Fruit fly (Drosophila melanogaster) whole organism, embryonic: ENCODE data around the gene CG10214.
A peak's percentile ranks its signal among the peaks of the same experiment; 100 is the strongest.

Source experiments
- Adf1 ChIP-seq: fragments of 200-800 bp; sonication (Bioruptor generic); IDR thresholded peaks from 2 replicates; pipeline ENCODE4 v1.3.6; 2022; ENCODE audit warnings: missing biosample characterization, missing genetic modification characterization
- Atf3 ChIP-seq: fragments of 200-800 bp; sonication (Bioruptor generic); optimal IDR thresholded peaks from 3 replicates; lab custom pipeline; 2016; ENCODE audit warnings: missing biosample characterization, missing genetic modification characterization
- Bgb ChIP-seq: fragments of 200-800 bp; sonication (Bioruptor generic); IDR thresholded peaks from 2 replicates; pipeline ENCODE4 v1.3.6; 2022; ENCODE audit warnings: missing biosample characterization, missing genetic modification characterization; ENCODE audit not compliant: partially characterized antibody
- Blimp-1 ChIP-seq: fragments of 200-800 bp; sonication (Bioruptor generic); optimal IDR thresholded peaks from 3 replicates; lab custom pipeline; 2018; ENCODE audit warnings: missing biosample characterization, missing genetic modification characterization, mild to moderate bottlenecking, moderate library complexity, missing genetic modification reagents
- CG10431 ChIP-seq: fragments of 200-800 bp; sonication (Bioruptor generic); optimal IDR thresholded peaks from 3 replicates; lab custom pipeline; 2018; ENCODE audit warnings: missing biosample characterization, mild to moderate bottlenecking, missing genetic modification characterization
- CG11560 ChIP-seq: fragments of 200-800 bp; sonication (Bioruptor generic); IDR thresholded peaks from 3 replicates; pipeline ENCODE4 v1.3.6; 2022; ENCODE audit warnings: missing biosample characterization, missing genetic modification characterization
- CG12236 ChIP-seq: fragments of 200-800 bp; sonication (Bioruptor generic); optimal IDR thresholded peaks from 2 replicates; lab custom pipeline; 2016; ENCODE audit warnings: missing biosample characterization, missing genetic modification characterization
- CG12659 ChIP-seq: fragments of 200-800 bp; sonication (Bioruptor generic); optimal IDR thresholded peaks from 3 replicates; lab custom pipeline; 2017; ENCODE audit warnings: mild to moderate bottlenecking, missing biosample characterization, missing genetic modification reagents, missing genetic modification characterization
- CG14710 ChIP-seq: fragments of 200-800 bp; sonication (Bioruptor generic); optimal IDR thresholded peaks from 3 replicates; lab custom pipeline; 2019; ENCODE audit warnings: missing biosample characterization, mild to moderate bottlenecking, missing genetic modification characterization, moderate library complexity
- CG1602 ChIP-seq: fragments of 200-800 bp; sonication (Bioruptor generic); optimal IDR thresholded peaks from 3 replicates; lab custom pipeline; 2016; ENCODE audit warnings: missing biosample characterization, missing genetic modification characterization
- CG17912 ChIP-seq: fragments of 200-800 bp; sonication (Bioruptor generic); optimal IDR thresholded peaks from 2 replicates; lab custom pipeline; 2018; ENCODE audit warnings: missing biosample characterization, mild to moderate bottlenecking, missing genetic modification characterization
- CG1792 ChIP-seq: fragments of 200-800 bp; sonication (Bioruptor generic); optimal IDR thresholded peaks from 2 replicates; lab custom pipeline; 2016; ENCODE audit warnings: missing biosample characterization, missing genetic modification characterization
- CG30020 ChIP-seq: fragments of 200-800 bp; optimal IDR thresholded peaks from 2 replicates; lab custom pipeline; 2019; ENCODE audit warnings: missing biosample characterization, mild to moderate bottlenecking, missing genetic modification characterization, moderate library complexity
- CG3838 ChIP-seq: fragments of 200-800 bp; sonication (Bioruptor generic); optimal IDR thresholded peaks from 3 replicates; lab custom pipeline; 2016; ENCODE audit warnings: missing biosample characterization, missing genetic modification characterization
- CG42726 ChIP-seq: fragments of 200-800 bp; sonication (Bioruptor generic); IDR thresholded peaks from 2 replicates; pipeline ENCODE4 v1.3.6; 2022; ENCODE audit warnings: missing biosample characterization, missing genetic modification characterization; ENCODE audit not compliant: partially characterized antibody
- CG6272 ChIP-seq: fragments of 200-800 bp; sonication (Bioruptor generic); IDR thresholded peaks from 2 replicates; pipeline ENCODE4 v1.3.6; 2022; ENCODE audit warnings: missing biosample characterization, missing genetic modification characterization
- CG6813 ChIP-seq: fragments of 200-800 bp; sonication (Bioruptor generic); optimal IDR thresholded peaks from 2 replicates; lab custom pipeline; 2017; ENCODE audit warnings: missing biosample characterization, missing genetic modification characterization, mild to moderate bottlenecking, moderate library complexity, missing genetic modification reagents
- CG7839 ChIP-seq: fragments of 200-800 bp; sonication (Bioruptor generic); optimal IDR thresholded peaks from 3 replicates; lab custom pipeline; 2018; ENCODE audit warnings: missing biosample characterization, mild to moderate bottlenecking, missing genetic modification characterization, moderate library complexity
- CG8359 ChIP-seq: fragments of 200-800 bp; sonication (Bioruptor generic); optimal IDR thresholded peaks from 2 replicates; lab custom pipeline; 2017; ENCODE audit warnings: missing biosample characterization, mild to moderate bottlenecking, missing genetic modification characterization, borderline replicate concordance
- CG8924 ChIP-seq: fragments of 200-800 bp; optimal IDR thresholded peaks from 3 replicates; lab custom pipeline; 2019; ENCODE audit warnings: missing biosample characterization, mild to moderate bottlenecking, missing genetic modification characterization, moderate library complexity
- CG9932 ChIP-seq: fragments of 200-800 bp; sonication (Bioruptor generic); IDR thresholded peaks from 2 replicates; pipeline ENCODE4 v1.3.6; 2022; ENCODE audit warnings: missing biosample characterization, missing genetic modification characterization
- Camta ChIP-seq: fragments of 200-800 bp; sonication (Bioruptor generic); optimal IDR thresholded peaks from 2 replicates; lab custom pipeline; 2016; ENCODE audit warnings: missing biosample characterization, missing genetic modification characterization
- D19B ChIP-seq: fragments of 200-800 bp; sonication (Bioruptor generic); optimal IDR thresholded peaks from 2 replicates; lab custom pipeline; 2017; ENCODE audit warnings: missing biosample characterization, mild to moderate bottlenecking, missing genetic modification characterization
- Ets65A ChIP-seq: fragments of 200-800 bp; sonication (Bioruptor generic); peaks from one replicate; lab custom pipeline; 2016; ENCODE audit warnings: missing biosample characterization, missing genetic modification characterization
- HLH3B ChIP-seq: fragments of 200-800 bp; sonication (Bioruptor generic); IDR thresholded peaks from 2 replicates; pipeline ENCODE4 v1.3.6; 2022; ENCODE audit warnings: missing biosample characterization, missing genetic modification characterization
- HLH54F ChIP-seq: fragments of 200-800 bp; sonication (Bioruptor generic); optimal IDR thresholded peaks from 3 replicates; lab custom pipeline; 2016; ENCODE audit warnings: missing biosample characterization, missing genetic modification characterization
- Hmx ChIP-seq: fragments of 200-800 bp; sonication (Bioruptor generic); optimal IDR thresholded peaks from 2 replicates; lab custom pipeline; 2016; ENCODE audit warnings: missing biosample characterization, missing genetic modification characterization
- Kr ChIP-seq: fragments of 200-800 bp; sonication (Bioruptor generic); optimal IDR thresholded peaks from 2 replicates; lab custom pipeline; 2017; ENCODE audit warnings: missing biosample characterization, mild to moderate bottlenecking, missing genetic modification characterization
- Lpt ChIP-seq: fragments of >200 bp; optimal IDR thresholded peaks from 2 replicates; lab custom pipeline; 2018; ENCODE audit warnings: missing biosample characterization, missing genetic modification characterization
- Mad ChIP-seq: fragments of 200-800 bp; sonication (Bioruptor generic); optimal IDR thresholded peaks from 2 replicates; lab custom pipeline; 2016; ENCODE audit warnings: missing biosample characterization, missing genetic modification characterization
- NFAT ChIP-seq: fragments of 200-800 bp; sonication (Bioruptor generic); IDR thresholded peaks from 2 replicates; pipeline ENCODE4 v1.3.6; 2022; ENCODE audit warnings: missing biosample characterization, missing genetic modification characterization
- PHDP ChIP-seq: fragments of 200-800 bp; sonication (Bioruptor generic); optimal IDR thresholded peaks from 3 replicates; lab custom pipeline; 2018; ENCODE audit warnings: missing biosample characterization, mild to moderate bottlenecking, missing genetic modification characterization, moderate library complexity
- Sin3A ChIP-seq: fragments of >200 bp; optimal IDR thresholded peaks from 2 replicates; lab custom pipeline; 2018
- btn ChIP-seq: fragments of 200-800 bp; sonication (Bioruptor generic); optimal IDR thresholded peaks from 2 replicates; lab custom pipeline; 2016; ENCODE audit warnings: missing biosample characterization, missing genetic modification characterization
- crol ChIP-seq: fragments of 200-800 bp; sonication (Bioruptor generic); IDR thresholded peaks from 2 replicates; pipeline ENCODE4 v1.3.6; 2022; ENCODE audit warnings: missing biosample characterization, missing genetic modification characterization
- en ChIP-seq: fragments of 200-800 bp; sonication (Bioruptor generic); optimal IDR thresholded peaks from 2 replicates; lab custom pipeline; 2016; ENCODE audit warnings: missing biosample characterization, missing genetic modification characterization
- ftz-f1 ChIP-seq: fragments of 200-800 bp; sonication (Bioruptor generic); optimal IDR thresholded peaks from 2 replicates; lab custom pipeline; 2016; ENCODE audit warnings: missing biosample characterization, missing genetic modification characterization
- gcm2 ChIP-seq: fragments of 200-800 bp; sonication (Bioruptor generic); optimal IDR thresholded peaks from 2 replicates; lab custom pipeline; 2016; ENCODE audit warnings: missing biosample characterization, missing genetic modification characterization
- gem ChIP-seq: fragments of 200-800 bp; sonication (Bioruptor generic); optimal IDR thresholded peaks from 2 replicates; lab custom pipeline; 2019; ENCODE audit warnings: missing biosample characterization, mild to moderate bottlenecking, missing genetic modification characterization, moderate library complexity
- hth ChIP-seq: fragments of >200 bp; optimal IDR thresholded peaks from 2 replicates; lab custom pipeline; 2017; ENCODE audit warnings: inconsistent platforms
- luna ChIP-seq: fragments of 200-800 bp; sonication (Bioruptor generic); optimal IDR thresholded peaks from 2 replicates; lab custom pipeline; 2016; ENCODE audit warnings: missing biosample characterization, missing genetic modification characterization
- mld ChIP-seq: fragments of 200-800 bp; sonication (Bioruptor generic); IDR thresholded peaks from 3 replicates; pipeline ENCODE4 v1.3.6; 2022; ENCODE audit warnings: missing biosample characterization, missing genetic modification characterization; ENCODE audit not compliant: partially characterized antibody
- onecut ChIP-seq: fragments of 200-800 bp; sonication (Bioruptor generic); IDR thresholded peaks from 2 replicates; pipeline ENCODE4 v1.3.6; 2022; ENCODE audit warnings: missing biosample characterization, missing genetic modification characterization
- org-1 ChIP-seq: fragments of 200-800 bp; sonication (Bioruptor generic); optimal IDR thresholded peaks from 2 replicates; lab custom pipeline; 2017; ENCODE audit warnings: missing biosample characterization, missing genetic modification characterization
- pb ChIP-seq: fragments of 200-800 bp; sonication (Bioruptor generic); optimal IDR thresholded peaks from 3 replicates; lab custom pipeline; 2016; ENCODE audit warnings: missing biosample characterization, missing genetic modification characterization
- pho ChIP-seq: fragments of 200-800 bp; sonication (Bioruptor generic); optimal IDR thresholded peaks from 2 replicates; lab custom pipeline; 2016; ENCODE audit warnings: missing biosample characterization, missing genetic modification characterization
- sc ChIP-seq, 3 experiments: fragments of >200 bp in 2 of 3; fragments of 200-800 bp in 1 of 3; sonication (Bioruptor generic) in 1 of 3; optimal IDR thresholded peaks; 2 replicates in 2 of 3; 3 replicates in 1 of 3; lab custom pipeline; 2017; ENCODE audit warnings: mild to moderate bottlenecking in 1 of 3, missing biosample characterization in 1 of 3, missing genetic modification characterization in 1 of 3, missing genetic modification reagents in 1 of 3
- sens ChIP-seq: fragments of 200-800 bp; sonication (Bioruptor generic); peaks from one replicate; lab custom pipeline; 2016; ENCODE audit warnings: missing biosample characterization, missing genetic modification characterization
- sna ChIP-seq: fragments of 200-800 bp; sonication (Bioruptor generic); IDR thresholded peaks from 2 replicates; pipeline ENCODE4 v1.3.6; 2022; ENCODE audit warnings: missing biosample characterization, missing genetic modification characterization; ENCODE audit not compliant: partially characterized antibody
- tup ChIP-seq: fragments of 200-800 bp; sonication (Bioruptor generic); optimal IDR thresholded peaks from 2 replicates; lab custom pipeline; 2016; ENCODE audit warnings: missing biosample characterization, mild to moderate bottlenecking, missing genetic modification characterization, moderate library complexity
- unc-4 ChIP-seq: fragments of 200-800 bp; sonication (Bioruptor generic); IDR thresholded peaks from 2 replicates; pipeline ENCODE4 v1.3.6; 2022; ENCODE audit warnings: missing biosample characterization, missing genetic modification characterization; ENCODE audit not compliant: partially characterized antibody

The CG10214 gene

dm6 chr3R:23772808-23773207 lies 5.5 kb upstream of the CG10214 start, which contains the start of gene tst (continued):
- TF ChIP-seq Kr (GFP tag; lab: Kevin White, UChicago) (no peak), gcm2 (GFP tag; lab: Kevin White, UChicago) (peak; percentile 39), CG8924 (tag; lab: Kevin White, UChicago) (peak; percentile 93), CG6813 (GFP tag; lab: Kevin White, UChicago) (peak; percentile 77), unc-4 (GFP tag; lab: Robert Waterston, UW) (0 out of 2 replicates have a peak, but pooled peaks have one; percentile 40), tup (GFP tag; lab: Kevin White, UChicago) (peak; percentile 74), CG10431 (GFP tag; lab: Kevin White, UChicago) (peak; percentile 39), PHDP (tag; lab: Kevin White, UChicago) (peak; percentile 92), CG1792 (no peak), pho (GFP tag; lab: Kevin White, UChicago) (peak; percentile 19), CG11560 (peak; percentile 91), CG17912 (GFP tag; lab: Kevin White, UChicago) (peak; percentile 53), btn (GFP tag; lab: Kevin White, UChicago) (no peak), crol (GFP tag; lab: Robert Waterston, UW) (peak; percentile 53), CG3838 (no peak), Mad (peak; percentile 45), Atf3 (GFP tag; lab: Kevin White, UChicago) (no peak), D19B (GFP tag; lab: Kevin White, UChicago) (peak; percentile 75), sens (GFP tag; lab: Kevin White, UChicago) (peak; percentile 93), CG7839 (tag; lab: Kevin White, UChicago) (peak; percentile 93), CG30020 (tag; lab: Kevin White, UChicago) (peak; percentile 72), Lpt (GFP tag; lab: Kevin White, UChicago) (no peak), hth (no peak), sna (GFP tag; lab: Robert Waterston, UW) (no peak), HLH3B (GFP tag; lab: Robert Waterston, UW) (peak; percentile 97), CG42726 (no peak), Hmx (no peak), ftz-f1 (GFP tag; lab: Kevin White, UChicago) (no peak), Sin3A (lab: Kevin White, UChicago) (peak; percentile 5), pb (no peak), Camta (GFP tag; lab: Kevin White, UChicago) (peak; percentile 32), NFAT (peak; percentile 91), CG14710 (tag; lab: Kevin White, UChicago) (peak; percentile 96), Blimp-1 (GFP tag; lab: Kevin White, UChicago) (peak; percentile 91), org-1 (GFP tag; lab: Kevin White, UChicago) (peak; percentile 70), onecut (GFP tag; lab: Robert Waterston, UW) (peak; percentile 74), CG12659 (GFP tag; lab: Kevin White, UChicago) (peak; percentile 93), CG1602 (GFP tag; lab: Kevin White, UChicago) (peak; percentile 92), CG8359 (GFP tag; lab: Kevin White, UChicago) (peak; percentile 54), gem (tag; lab: Kevin White, UChicago) (peak; percentile 98), CG9932 (peak; percentile 98), luna (no peak), CG6272 (GFP tag; lab: Robert Waterston, UW) (peak; percentile 99), Adf1 (GFP tag; lab: Robert Waterston, UW) (peak; percentile 78), sc (optimal IDR thresholded peaks at IDR 0.05; lab: Kevin White, UChicago) (no peak), sc (GFP tag; optimal IDR thresholded peaks at IDR 0.05; lab: Kevin White, UChicago) (peak; percentile 74), HLH54F (peak; percentile 53), Ets65A (peak; percentile 92), mld (GFP tag; lab: Robert Waterston, UW) (no peak), CG12236 (no peak), Bgb (GFP tag; lab: Robert Waterston, UW) (0 out of 2 replicates have a peak, but pooled peaks have one; percentile 9), en (no peak)
